Fruit fly (Drosophila melanogaster) whole organism: ENCODE measurements around the gene CG7766.

Source experiments
- EcR ChIP-seq, 2 experiments: fragments of >200 bp; optimal IDR thresholded peaks; 2 replicates each; lab custom pipeline; 2017; ENCODE audit warnings: missing biosample characterization in 2 of 2, missing genetic modification characterization in 2 of 2, missing genetic modification reagents in 2 of 2
- pan ChIP-seq: fragments of >200 bp; optimal IDR thresholded peaks from 2 replicates; lab custom pipeline; 2017
- psq ChIP-seq: fragments of >200 bp; optimal IDR thresholded peaks from 2 replicates; lab custom pipeline; 2017
- usp ChIP-seq: fragments of >200 bp; optimal IDR thresholded peaks from 2 replicates; lab custom pipeline; 2017; ENCODE audit warnings: missing biosample characterization, missing genetic modification characterization, mixed read lengths

DNA sequence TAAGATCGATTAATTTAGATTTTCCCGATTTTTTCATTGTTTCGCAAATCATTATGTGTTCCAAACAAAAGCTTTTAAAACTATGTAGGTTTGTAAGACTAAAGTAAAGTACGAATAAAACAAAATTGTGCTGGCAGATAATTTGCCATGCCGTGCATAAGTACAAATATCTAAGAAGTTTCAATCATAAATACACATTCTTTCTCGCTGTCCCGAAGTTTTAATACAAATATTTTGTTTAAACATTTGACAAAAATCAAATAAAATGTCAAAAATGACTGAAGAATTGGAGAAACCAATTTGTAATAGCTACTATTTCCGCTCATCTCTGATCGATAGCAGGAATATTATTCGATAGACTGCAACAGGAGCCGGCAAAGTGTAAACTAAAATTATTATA lies 20.9 kb downstream of the CG7766 start, which contains the start of gene APC4:
- TF ChIP-seq EcR (GFP tag; optimal IDR thresholded peaks at IDR 0.05; lab: Kevin White, UChicago) (no peak), usp (no peak), psq (lab: Kevin White, UChicago) (no peak), pan (lab: Kevin White, UChicago) (no peak)
